Fruit fly (Drosophila melanogaster) whole organism, prepupa: ENCODE results near the gene Thor.

Experiments
- CG16779 ChIP-seq: fragments of 200-800 bp; sonication (Bioruptor generic); optimal IDR thresholded peaks from 3 replicates; lab custom pipeline; 2017; ENCODE audit warnings: missing biosample characterization, mild to moderate bottlenecking, missing genetic modification characterization
- CG7368 ChIP-seq: fragments of 200-800 bp; sonication (Bioruptor generic); optimal IDR thresholded peaks from 3 replicates; lab custom pipeline; 2016; ENCODE audit warnings: missing biosample characterization, missing genetic modification characterization
- Ets21C ChIP-seq: fragments of 200-800 bp; sonication (Bioruptor generic); optimal IDR thresholded peaks from 3 replicates; lab custom pipeline; 2016; ENCODE audit warnings: missing biosample characterization, missing genetic modification characterization
- Gug ChIP-seq: fragments of 200-800 bp; sonication (Bioruptor generic); IDR thresholded peaks from 2 replicates; pipeline ENCODE4 v1.3.6; 2022; ENCODE audit warnings: missing biosample characterization, missing genetic modification characterization
- dac ChIP-seq: fragments of 200-800 bp; sonication (Bioruptor generic); optimal IDR thresholded peaks from 2 replicates; lab custom pipeline; 2017; ENCODE audit warnings: missing biosample characterization, mild to moderate bottlenecking, missing genetic modification characterization
- lz ChIP-seq: fragments of 200-800 bp; sonication (Bioruptor generic); optimal IDR thresholded peaks from 3 replicates; lab custom pipeline; 2016; ENCODE audit warnings: missing biosample characterization, missing genetic modification characterization
- topi ChIP-seq: fragments of 200-800 bp; sonication (Bioruptor generic); optimal IDR thresholded peaks from 3 replicates; lab custom pipeline; 2016; ENCODE audit warnings: missing biosample characterization, missing genetic modification characterization

dm6 chr2L:3475948-3476347 lies 2.3 kb upstream of the Thor start:
- TF ChIP-seq dac (GFP tag; lab: Kevin White, UChicago) (no peak), CG7368 (no peak), Ets21C (GFP tag; lab: Kevin White, UChicago) (no peak), lz (GFP tag; lab: Kevin White, UChicago) (no peak), CG16779 (tag; lab: Kevin White, UChicago) (no peak), topi (GFP tag; lab: Kevin White, UChicago) (no peak), Gug (GFP tag; lab: Robert Waterston, UW) (no peak)
